Fruit fly (Drosophila melanogaster) whole organism, embryonic: ENCODE results near the gene Piezo.

Experiments used
- Ada2b ChIP-seq: fragments of 200-800 bp; sonication (Bioruptor generic); IDR thresholded peaks from 2 replicates; pipeline ENCODE4 v1.3.6; 2022; ENCODE audit warnings: missing biosample characterization, missing genetic modification characterization
- Bdp1 ChIP-seq: fragments of 200-800 bp; sonication (Bioruptor generic); optimal IDR thresholded peaks from 3 replicates; lab custom pipeline; 2016; ENCODE audit warnings: missing biosample characterization, missing genetic modification characterization
- BtbVII ChIP-seq: fragments of 200-800 bp; sonication (Bioruptor generic); optimal IDR thresholded peaks from 3 replicates; lab custom pipeline; 2017; ENCODE audit warnings: missing biosample characterization, mild to moderate bottlenecking, missing genetic modification characterization
- CG10209 ChIP-seq: fragments of 200-800 bp; sonication (Bioruptor generic); optimal IDR thresholded peaks from 3 replicates; lab custom pipeline; 2017; ENCODE audit warnings: missing biosample characterization, mild to moderate bottlenecking, missing genetic modification characterization, missing genetic modification reagents
- CG11085 ChIP-seq: fragments of 200-800 bp; sonication (Bioruptor generic); IDR thresholded peaks from 2 replicates; pipeline ENCODE4 v1.3.6; 2022; ENCODE audit warnings: missing biosample characterization, missing genetic modification characterization
- CG1233 ChIP-seq: fragments of 200-800 bp; sonication (Bioruptor generic); optimal IDR thresholded peaks from 4 replicates; lab custom pipeline; 2018; ENCODE audit warnings: missing biosample characterization, mild to moderate bottlenecking, missing genetic modification characterization
- CG12744 ChIP-seq: fragments of 200-800 bp; sonication (Bioruptor generic); optimal IDR thresholded peaks from 2 replicates; lab custom pipeline; 2016; ENCODE audit warnings: missing biosample characterization, missing genetic modification characterization
- CG13424 ChIP-seq: fragments of 200-800 bp; sonication (Bioruptor generic); optimal IDR thresholded peaks from 2 replicates; lab custom pipeline; 2019; ENCODE audit warnings: missing biosample characterization, mild to moderate bottlenecking, missing genetic modification characterization, moderate library complexity
- CG17328 ChIP-seq: fragments of 200-800 bp; sonication (Bioruptor generic); IDR thresholded peaks from 2 replicates; pipeline ENCODE4 v1.3.6; 2022; ENCODE audit warnings: missing biosample characterization, missing genetic modification characterization
- CG18262 ChIP-seq: fragments of 200-800 bp; optimal IDR thresholded peaks from 3 replicates; lab custom pipeline; 2019; ENCODE audit warnings: missing biosample characterization, mild to moderate bottlenecking, missing genetic modification characterization, moderate library complexity
- CG1832 ChIP-seq: fragments of 200-800 bp; sonication (Bioruptor generic); optimal IDR thresholded peaks from 2 replicates; lab custom pipeline; 2017; ENCODE audit warnings: missing biosample characterization, mild to moderate bottlenecking, missing genetic modification characterization, inconsistent platforms
- CG2678 ChIP-seq: fragments of 200-800 bp; sonication (Bioruptor generic); optimal IDR thresholded peaks from 3 replicates; lab custom pipeline; 2019; ENCODE audit warnings: missing biosample characterization, mild to moderate bottlenecking, missing genetic modification characterization, moderate library complexity
- CG31441 ChIP-seq: fragments of 200-800 bp; sonication (Bioruptor generic); IDR thresholded peaks from 2 replicates; pipeline ENCODE4 v1.3.6; 2022; ENCODE audit warnings: missing biosample characterization, missing genetic modification characterization
- CG3163 ChIP-seq: fragments of 200-800 bp; sonication (Bioruptor generic); optimal IDR thresholded peaks from 3 replicates; lab custom pipeline; 2016; ENCODE audit warnings: missing biosample characterization, missing genetic modification characterization
- CG34422 ChIP-seq: fragments of 200-800 bp; sonication (Bioruptor generic); IDR thresholded peaks from 3 replicates; pipeline ENCODE4 v1.3.6; 2022; ENCODE audit warnings: missing biosample characterization, missing genetic modification characterization
- CG4404 ChIP-seq: fragments of 200-800 bp; sonication (Bioruptor generic); IDR thresholded peaks from 2 replicates; pipeline ENCODE4 v1.3.6; 2022; ENCODE audit warnings: missing biosample characterization, missing genetic modification characterization
- CG4730 ChIP-seq: fragments of 200-800 bp; sonication (Bioruptor generic); IDR thresholded peaks from 2 replicates; pipeline ENCODE4 v1.3.6; 2022; ENCODE audit warnings: missing biosample characterization, missing genetic modification characterization
- CG5953 ChIP-seq: fragments of 200-800 bp; sonication (Bioruptor generic); IDR thresholded peaks from 2 replicates; pipeline ENCODE4 v1.3.6; 2022; ENCODE audit warnings: missing biosample characterization, missing genetic modification characterization
- CG6689 ChIP-seq: fragments of 200-800 bp; sonication (Bioruptor generic); IDR thresholded peaks from 2 replicates; pipeline ENCODE4 v1.3.6; 2022; ENCODE audit warnings: missing biosample characterization, missing genetic modification characterization
- CG6765 ChIP-seq: fragments of 200-800 bp; sonication (Bioruptor generic); optimal IDR thresholded peaks from 3 replicates; lab custom pipeline; 2017; ENCODE audit warnings: missing biosample characterization, mild to moderate bottlenecking, missing genetic modification characterization
- CG7745 ChIP-seq: fragments of 200-800 bp; sonication (Bioruptor generic); optimal IDR thresholded peaks from 2 replicates; lab custom pipeline; 2018; ENCODE audit warnings: missing biosample characterization, mild to moderate bottlenecking, missing genetic modification characterization, moderate library complexity
- CG7839 ChIP-seq: fragments of 200-800 bp; sonication (Bioruptor generic); optimal IDR thresholded peaks from 3 replicates; lab custom pipeline; 2018; ENCODE audit warnings: missing biosample characterization, mild to moderate bottlenecking, missing genetic modification characterization, moderate library complexity
- CG9876 ChIP-seq: fragments of 200-800 bp; sonication (Bioruptor generic); optimal IDR thresholded peaks from 2 replicates; lab custom pipeline; 2016; ENCODE audit warnings: missing biosample characterization, missing genetic modification characterization
- CG9932 ChIP-seq: fragments of 200-800 bp; sonication (Bioruptor generic); IDR thresholded peaks from 2 replicates; pipeline ENCODE4 v1.3.6; 2022; ENCODE audit warnings: missing biosample characterization, missing genetic modification characterization
- CrebB ChIP-seq: fragments of 200-800 bp; sonication (Bioruptor generic); optimal IDR thresholded peaks from 3 replicates; lab custom pipeline; 2018; ENCODE audit warnings: missing biosample characterization, mild to moderate bottlenecking, missing genetic modification characterization
- Hand ChIP-seq: fragments of 200-800 bp; sonication (Bioruptor generic); optimal IDR thresholded peaks from 2 replicates; lab custom pipeline; 2017; ENCODE audit warnings: mild to moderate bottlenecking, missing biosample characterization, missing genetic modification reagents, missing genetic modification characterization
- Hr3 ChIP-seq: fragments of 200-800 bp; sonication (Bioruptor generic); optimal IDR thresholded peaks from 3 replicates; lab custom pipeline; 2016; ENCODE audit warnings: missing biosample characterization, missing genetic modification characterization
- Mrtf ChIP-seq: fragments of 200-800 bp; sonication (Bioruptor generic); IDR thresholded peaks from 3 replicates; pipeline ENCODE4 v1.3.6; 2022; ENCODE audit warnings: missing biosample characterization, missing genetic modification characterization
- Sox100B ChIP-seq: fragments of 200-800 bp; sonication (Bioruptor generic); optimal IDR thresholded peaks from 3 replicates; lab custom pipeline; 2018; ENCODE audit warnings: missing biosample characterization, mild to moderate bottlenecking, missing genetic modification characterization
- Ssrp ChIP-seq: fragments of 200-800 bp; sonication (Bioruptor generic); optimal IDR thresholded peaks from 2 replicates; lab custom pipeline; 2018; ENCODE audit warnings: missing biosample characterization, mild to moderate bottlenecking, missing genetic modification characterization, moderate library complexity
- TFAM ChIP-seq: fragments of 200-800 bp; sonication (Bioruptor generic); optimal IDR thresholded peaks from 2 replicates; lab custom pipeline; 2017; ENCODE audit warnings: missing biosample characterization, missing genetic modification characterization, inconsistent platforms
- bbx ChIP-seq: fragments of 200-800 bp; sonication (Bioruptor generic); IDR thresholded peaks from 2 replicates; pipeline ENCODE4 v1.3.6; 2022; ENCODE audit warnings: missing biosample characterization, missing genetic modification characterization; ENCODE audit not compliant: partially characterized antibody
- btn ChIP-seq: fragments of 200-800 bp; sonication (Bioruptor generic); optimal IDR thresholded peaks from 2 replicates; lab custom pipeline; 2016; ENCODE audit warnings: missing biosample characterization, missing genetic modification characterization
- danr ChIP-seq: fragments of 200-800 bp; sonication (Bioruptor generic); IDR thresholded peaks from 2 replicates; pipeline ENCODE4 v1.3.6; 2022; ENCODE audit warnings: missing biosample characterization, missing genetic modification characterization
- dpn ChIP-seq, 2 experiments: fragments of 200-800 bp; sonication (Bioruptor generic); optimal IDR thresholded peaks; 3 replicates each; lab custom pipeline; 2016; ENCODE audit warnings: missing biosample characterization in 2 of 2, missing genetic modification characterization in 2 of 2
- en ChIP-seq: fragments of 200-800 bp; sonication (Bioruptor generic); optimal IDR thresholded peaks from 2 replicates; lab custom pipeline; 2016; ENCODE audit warnings: missing biosample characterization, missing genetic modification characterization
- ftz-f1 ChIP-seq: fragments of 200-800 bp; sonication (Bioruptor generic); optimal IDR thresholded peaks from 2 replicates; lab custom pipeline; 2016; ENCODE audit warnings: missing biosample characterization, missing genetic modification characterization
- fu2 ChIP-seq: fragments of 200-800 bp; sonication (Bioruptor generic); optimal IDR thresholded peaks from 2 replicates; lab custom pipeline; 2016; ENCODE audit warnings: missing biosample characterization, missing genetic modification characterization
- gfzf ChIP-seq: fragments of 200-800 bp; sonication (Bioruptor generic); optimal IDR thresholded peaks from 2 replicates; lab custom pipeline; 2016; ENCODE audit warnings: missing biosample characterization, mild to moderate bottlenecking, missing genetic modification characterization, moderate library complexity
- grn ChIP-seq: fragments of 200-800 bp; sonication (Bioruptor generic); optimal IDR thresholded peaks from 3 replicates; lab custom pipeline; 2017; ENCODE audit warnings: missing biosample characterization, missing genetic modification characterization
- gsb ChIP-seq: fragments of 200-800 bp; sonication (Bioruptor generic); IDR thresholded peaks from 2 replicates; pipeline ENCODE4 v1.3.6; 2022; ENCODE audit warnings: missing biosample characterization, missing genetic modification characterization
- kni ChIP-seq: fragments of 200-800 bp; sonication (Bioruptor generic); optimal IDR thresholded peaks from 3 replicates; lab custom pipeline; 2017; ENCODE audit warnings: mild to moderate bottlenecking, missing biosample characterization, missing genetic modification reagents, missing genetic modification characterization
- lilli ChIP-seq: fragments of 200-800 bp; sonication (Bioruptor generic); optimal IDR thresholded peaks from 3 replicates; lab custom pipeline; 2016; ENCODE audit warnings: missing biosample characterization, missing genetic modification characterization
- nerfin-2 ChIP-seq: fragments of 200-800 bp; sonication (Bioruptor generic); IDR thresholded peaks from 2 replicates; pipeline ENCODE4 v1.3.6; 2022; ENCODE audit warnings: missing biosample characterization, missing genetic modification characterization; ENCODE audit not compliant: partially characterized antibody
- pan ChIP-seq, 4 experiments: fragments of >200 bp in 3 of 4; fragments of 200-800 bp in 1 of 4; sonication (Bioruptor generic) in 1 of 4; optimal IDR thresholded peaks in 3 of 4; IDR thresholded peaks in 1 of 4; 2 replicates each; pipeline versions ENCODE4 v1.3.6 to Lab custom; 2017 to 2022; ENCODE audit warnings: missing biosample characterization in 2 of 4, missing genetic modification characterization in 2 of 4, mixed read lengths in 1 of 4
- phol ChIP-seq: fragments of 200-800 bp; sonication (Bioruptor generic); optimal IDR thresholded peaks from 3 replicates; lab custom pipeline; 2018; ENCODE audit warnings: missing biosample characterization, mild to moderate bottlenecking, missing genetic modification characterization, moderate library complexity
- sr ChIP-seq: fragments of 200-800 bp; sonication (Bioruptor generic); IDR thresholded peaks from 3 replicates; pipeline ENCODE4 v1.3.6; 2022; ENCODE audit warnings: missing biosample characterization, missing genetic modification characterization
- trem ChIP-seq: fragments of 200-800 bp; optimal IDR thresholded peaks from 3 replicates; lab custom pipeline; 2019; ENCODE audit warnings: missing biosample characterization, mild to moderate bottlenecking, missing genetic modification characterization, moderate library complexity
- wdn ChIP-seq: fragments of 200-800 bp; sonication (Bioruptor generic); IDR thresholded peaks from 2 replicates; pipeline ENCODE4 v1.3.6; 2022; ENCODE audit warnings: missing biosample characterization, missing genetic modification characterization

The Piezo gene

DNA sequence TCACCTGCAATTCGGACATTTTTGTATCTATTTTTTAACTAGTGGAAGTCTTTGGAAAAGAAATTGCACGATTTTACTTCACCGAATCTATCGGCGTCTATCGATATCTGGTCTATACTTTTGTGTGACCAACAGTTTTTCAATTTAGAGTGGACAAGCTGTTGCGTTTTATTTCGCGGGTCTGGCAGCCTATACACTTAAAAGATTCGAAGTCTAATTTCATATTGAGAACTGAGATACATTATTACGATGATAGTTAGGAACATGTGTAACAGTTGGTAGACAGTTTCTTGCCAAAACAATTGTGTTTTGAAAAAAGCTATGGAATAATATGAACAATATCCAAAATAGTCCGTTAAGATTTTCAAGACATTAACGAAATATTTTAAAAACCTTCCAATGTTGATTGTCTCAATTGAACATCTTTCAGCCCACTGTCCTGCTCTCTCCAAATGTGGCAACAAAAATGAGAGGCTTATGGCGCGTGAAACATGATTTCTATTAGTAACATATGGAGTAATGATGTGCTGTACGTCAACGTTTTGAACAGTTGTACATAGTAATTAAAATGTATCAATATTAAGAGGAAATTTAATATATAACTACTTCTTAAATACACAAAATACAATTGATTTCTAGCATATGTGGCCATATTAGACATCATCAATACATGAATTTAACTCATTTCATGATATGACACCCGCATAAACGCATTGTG lies 407 bp upstream of the Piezo start, which contains the start of gene Acbp1 (continued):
- TF ChIP-seq CG4730 (peak; percentile 88), CG6689 (peak; percentile 88), CrebB (peak; percentile 98), danr (GFP tag; lab: Robert Waterston, UW) (peak; percentile 78), Ssrp (tag; lab: Kevin White, UChicago) (peak; percentile 93), CG4404 (GFP tag; lab: Robert Waterston, UW) (peak; percentile 80), CG1233 (GFP tag; lab: Kevin White, UChicago) (peak; percentile 97), CG13424 (peak; percentile 98), kni (GFP tag; lab: Kevin White, UChicago) (peak; percentile 96), CG34422 (GFP tag; lab: Robert Waterston, UW) (peak; percentile 93), fu2 (peak; percentile 96), CG5953 (peak; percentile 78), CG9932 (GFP tag; lab: Robert Waterston, UW) (peak; percentile 96), CG31441 (GFP tag; lab: Robert Waterston, UW) (peak; percentile 97), Mrtf (GFP tag; lab: Robert Waterston, UW) (peak; percentile 90), CG3163 (GFP tag; lab: Kevin White, UChicago) (peak; percentile 86), TFAM (GFP tag; lab: Kevin White, UChicago) (peak; percentile 84), CG9876 (GFP tag; lab: Kevin White, UChicago) (peak; percentile 96), sr (GFP tag; lab: Robert Waterston, UW) (peak; percentile 45; the same call in 1 of the 3 replicates), BtbVII (peak; percentile 99), en (peak; percentile 92), btn (peak; percentile 86), gsb (peak; percentile 85), grn (GFP tag; lab: Kevin White, UChicago) (peak; percentile 67), CG10209 (GFP tag; lab: Kevin White, UChicago) (peak; percentile 96), CG12744 (GFP tag; lab: Kevin White, UChicago) (peak; percentile 94), CG18262 (tag; lab: Kevin White, UChicago) (peak; percentile 99), dpn (GFP tag; optimal IDR thresholded peaks at IDR 0.05; lab: Kevin White, UChicago) (peak; percentile 93 to 96), Hr3 (GFP tag; lab: Kevin White, UChicago) (peak; percentile 93), phol (tag; lab: Kevin White, UChicago) (peak; percentile 96), CG1832 (GFP tag; lab: Kevin White, UChicago) (no peak), CG11085 (GFP tag; lab: Robert Waterston, UW) (peak; percentile 86), CG17328 (GFP tag; lab: Robert Waterston, UW) (peak; percentile 81), ftz-f1 (GFP tag; lab: Kevin White, UChicago) (peak; percentile 32), nerfin-2 (GFP tag; lab: Robert Waterston, UW) (peak; percentile 71), gfzf (GFP tag; lab: Kevin White, UChicago) (peak; percentile 84), bbx (GFP tag; lab: Robert Waterston, UW) (peak; percentile 79), pan (optimal IDR thresholded peaks at IDR 0.05; lab: Kevin White, UChicago) (no peak), pan (GFP tag; optimal IDR thresholded peaks at IDR 0.05 in 1 of 2, IDR thresholded peaks at IDR 0.05 in 1 of 2) (peak in 1 of 2 experiments; percentile 89), Hand (GFP tag; lab: Kevin White, UChicago) (peak; percentile 99), trem (peak; percentile 95), wdn (GFP tag; lab: Robert Waterston, UW) (peak; percentile 86), CG6765 (GFP tag; lab: Kevin White, UChicago) (peak; percentile 98), CG7745 (peak; percentile 93), Sox100B (GFP tag; lab: Kevin White, UChicago) (peak; percentile 97), lilli (GFP tag; lab: Kevin White, UChicago) (peak; percentile 97), Ada2b (GFP tag; lab: Robert Waterston, UW) (peak; percentile 88), CG2678 (tag; lab: Kevin White, UChicago) (peak; percentile 99), Bdp1 (GFP tag; lab: Kevin White, UChicago) (peak; percentile 92), CG7839 (tag; lab: Kevin White, UChicago) (peak; percentile 97)
